Fruit fly (Drosophila melanogaster) Kc167 (cell line): ENCODE measurements around the gene FucTA.

ENCODE experiments used
- Myc ChIP-seq: fragments of >200 bp; optimal IDR thresholded peaks from 2 replicates; lab custom pipeline; 2017; ENCODE audit warnings: missing external identifiers
- Sin3A ChIP-seq: fragments of >200 bp; optimal IDR thresholded peaks from 2 replicates; lab custom pipeline; 2018; ENCODE audit warnings: missing external identifiers
- h ChIP-seq: fragments of >200 bp; optimal IDR thresholded peaks from 3 replicates; lab custom pipeline; 2018; ENCODE audit warnings: missing external identifiers
- insv ChIP-seq: fragments of >200 bp; optimal IDR thresholded peaks from 3 replicates; lab custom pipeline; 2018; ENCODE audit warnings: missing external identifiers
- psq ChIP-seq: fragments of >200 bp; optimal IDR thresholded peaks from 2 replicates; lab custom pipeline; 2017; ENCODE audit warnings: missing external identifiers
- ttk ChIP-seq: sonication (Bioruptor generic); optimal IDR thresholded peaks from 2 replicates; lab custom pipeline; 2017; ENCODE audit warnings: missing external identifiers

Gene FucTA

dm6 chr3L:15200280-15200987 is 53.5 kb downstream of the FucTA start:
- no peak for TF ChIP-seq insv (lab: Kevin White, UChicago)
- TF ChIP-seq psq (lab: Kevin White, UChicago): no peak
- no peak for TF ChIP-seq Myc (lab: Kevin White, UChicago)

dm6 chr3L:15201351-15201750 is 54.4 kb downstream of the FucTA start:
- TF ChIP-seq Sin3A (lab: Kevin White, UChicago) (no peak), insv (lab: Kevin White, UChicago) (no peak), Myc (lab: Kevin White, UChicago) (no peak), psq (lab: Kevin White, UChicago) (no peak), ttk (lab: Kevin White, UChicago) (no peak), h (lab: Kevin White, UChicago) (no peak)

dm6 chr3L:15203097-15203496 is 56.2 kb downstream of the FucTA start:
- TF ChIP-seq psq (lab: Kevin White, UChicago) (no peak), insv (lab: Kevin White, UChicago) (no peak), Myc (lab: Kevin White, UChicago) (no peak), Sin3A (lab: Kevin White, UChicago) (no peak)

dm6 chr3L:15203585-15203984 is 56.6 kb downstream of the FucTA start:
- TF ChIP-seq h (lab: Kevin White, UChicago): no peak
- TF ChIP-seq psq (lab: Kevin White, UChicago): no peak
- TF ChIP-seq ttk (lab: Kevin White, UChicago): no peak
- no peak for TF ChIP-seq insv (lab: Kevin White, UChicago)
- no peak for TF ChIP-seq Myc (lab: Kevin White, UChicago)
- TF ChIP-seq Sin3A (lab: Kevin White, UChicago): no peak
